Worm (Caenorhabditis elegans) whole organism, late embryonic: Measurements from ENCODE around the gene C06A8.8.
A peak's percentile ranks its signal among the peaks of the same experiment; 100 is the strongest.

Experiments
- C38D4.7 ChIP-seq: fragments of 200-800 bp; sonication (Bioruptor generic); optimal IDR thresholded peaks from 2 replicates; lab custom pipeline; 2018; ENCODE audit warnings: mild to moderate bottlenecking, missing genetic modification characterization, moderate library complexity, missing compliant biosample characterization
- F13H6.1 ChIP-seq: sonication (generic microtip); optimal IDR thresholded peaks from 2 replicates; lab custom pipeline; 2016; ENCODE audit warnings: missing genetic modification characterization, missing compliant biosample characterization
- ceh-18 ChIP-seq: sonication (generic microtip); optimal IDR thresholded peaks from 2 replicates; lab custom pipeline; 2016; ENCODE audit warnings: missing genetic modification characterization, missing compliant biosample characterization
- ceh-19 ChIP-seq: fragments of 200-800 bp; sonication (Bioruptor generic); optimal IDR thresholded peaks from 2 replicates; lab custom pipeline; 2018; ENCODE audit warnings: mild to moderate bottlenecking, missing genetic modification characterization, missing compliant biosample characterization
- ceh-31 ChIP-seq: sonication (generic microtip); optimal IDR thresholded peaks from 2 replicates; lab custom pipeline; 2016; ENCODE audit warnings: missing genetic modification characterization, missing compliant biosample characterization
- che-1 ChIP-seq: sonication (generic microtip); optimal IDR thresholded peaks from 2 replicates; lab custom pipeline; 2016; ENCODE audit warnings: mild to moderate bottlenecking, missing genetic modification characterization, missing compliant biosample characterization
- elt-2 ChIP-seq: sonication (generic microtip); optimal IDR thresholded peaks from 2 replicates; lab custom pipeline; 2016; ENCODE audit warnings: missing genetic modification reagents, missing genetic modification characterization, missing compliant biosample characterization
- elt-4 ChIP-seq: sonication (generic microtip); optimal IDR thresholded peaks from 2 replicates; lab custom pipeline; 2016; ENCODE audit warnings: missing genetic modification characterization, missing compliant biosample characterization
- ets-4 ChIP-seq: sonication (generic microtip); optimal IDR thresholded peaks from 2 replicates; lab custom pipeline; 2016; ENCODE audit warnings: missing genetic modification characterization, missing compliant biosample characterization
- fax-1 ChIP-seq: sonication (generic microtip); optimal IDR thresholded peaks from 2 replicates; lab custom pipeline; 2016; ENCODE audit warnings: missing genotype, missing genetic modification characterization, missing compliant biosample characterization
- gmeb-2 ChIP-seq: sonication (generic microtip); optimal IDR thresholded peaks from 2 replicates; lab custom pipeline; 2016; ENCODE audit warnings: missing genetic modification characterization, inconsistent platforms, missing compliant biosample characterization
- hlh-30 ChIP-seq: sonication (generic microtip); optimal IDR thresholded peaks from 2 replicates; lab custom pipeline; 2017; ENCODE audit warnings: antibody characterized with exemption, missing genetic modification characterization, missing compliant biosample characterization; ENCODE audit not compliant: insufficient read depth
- lim-6 ChIP-seq: sonication (generic microtip); optimal IDR thresholded peaks from 2 replicates; lab custom pipeline; 2016; ENCODE audit warnings: missing genetic modification characterization, missing compliant biosample characterization
- lin-11 ChIP-seq: fragments of 200-800 bp; sonication (Bioruptor generic); optimal IDR thresholded peaks from 2 replicates; lab custom pipeline; 2018; ENCODE audit warnings: mild to moderate bottlenecking, missing genetic modification characterization, missing compliant biosample characterization
- mec-3 ChIP-seq: sonication (generic microtip); optimal IDR thresholded peaks from 2 replicates; lab custom pipeline; 2016; ENCODE audit warnings: borderline replicate concordance, missing genetic modification characterization, missing compliant biosample characterization
- nfya-1 ChIP-seq: sonication (generic microtip); optimal IDR thresholded peaks from 2 replicates; lab custom pipeline; 2017; ENCODE audit warnings: missing genetic modification characterization, mild to moderate bottlenecking, missing compliant biosample characterization, antibody characterized with exemption, moderate library complexity
- npax-4 ChIP-seq: sonication (generic microtip); optimal IDR thresholded peaks from 2 replicates; lab custom pipeline; 2016; ENCODE audit warnings: missing genetic modification characterization, missing compliant biosample characterization
- pag-3 ChIP-seq: sonication (generic microtip); optimal IDR thresholded peaks from 2 replicates; lab custom pipeline; 2016; ENCODE audit warnings: missing compliant biosample characterization, missing genetic modification characterization, borderline replicate concordance
- pat-9 ChIP-seq: fragments of 200-800 bp; sonication (Bioruptor generic); optimal IDR thresholded peaks from 2 replicates; lab custom pipeline; 2018; ENCODE audit warnings: mild to moderate bottlenecking, missing genetic modification characterization, moderate library complexity, missing compliant biosample characterization
- pqm-1 ChIP-seq: sonication (generic microtip); optimal IDR thresholded peaks from 2 replicates; lab custom pipeline; 2016; ENCODE audit warnings: missing genetic modification characterization, missing compliant biosample characterization
- pros-1 ChIP-seq: fragments of 150-350 bp; optimal IDR thresholded peaks from 2 replicates; lab custom pipeline; 2014; ENCODE audit warnings: missing biosample characterization, missing genetic modification reagents, missing genetic modification characterization
- ref-2 ChIP-seq: sonication (generic microtip); optimal IDR thresholded peaks from 2 replicates; lab custom pipeline; 2016; ENCODE audit warnings: missing genetic modification characterization, missing compliant biosample characterization
- sdc-2 ChIP-seq: sonication (generic microtip); optimal IDR thresholded peaks from 2 replicates; lab custom pipeline; 2016; ENCODE audit warnings: missing genotype, missing genetic modification characterization, missing compliant biosample characterization
- sox-2 ChIP-seq: fragments of 200-800 bp; sonication (Bioruptor generic); IDR thresholded peaks from 2 replicates; pipeline ENCODE4 v1.3.6; 2022; ENCODE audit warnings: missing genetic modification reagents, missing genetic modification characterization, missing compliant biosample characterization
- tbx-2 ChIP-seq: sonication (generic microtip); optimal IDR thresholded peaks from 2 replicates; lab custom pipeline; 2016; ENCODE audit warnings: missing genetic modification characterization, missing compliant biosample characterization
- tbx-7 ChIP-seq: sonication (generic microtip); optimal IDR thresholded peaks from 2 replicates; lab custom pipeline; 2016; ENCODE audit warnings: missing genotype, missing genetic modification characterization, missing compliant biosample characterization
- ttx-3 ChIP-seq: sonication (generic microtip); optimal IDR thresholded peaks from 2 replicates; lab custom pipeline; 2016; ENCODE audit warnings: missing genetic modification reagents, missing genetic modification characterization, missing compliant biosample characterization
- unc-3 ChIP-seq, 2 experiments: fragments of 200-800 bp in 1 of 2; sonication (Bioruptor generic) in 1 of 2; sonication (generic microtip) in 1 of 2; conservative IDR thresholded peaks in 1 of 2; optimal IDR thresholded peaks in 1 of 2; 2 replicates each; pipeline versions ENCODE4 v1.3.6 to Lab custom; 2016 to 2022; ENCODE audit warnings: missing compliant biosample characterization in 2 of 2, missing genetic modification characterization in 2 of 2, missing genetic modification reagents in 1 of 2
- unc-55 ChIP-seq: sonication (generic microtip); optimal IDR thresholded peaks from 2 replicates; lab custom pipeline; 2017; ENCODE audit warnings: missing biosample characterization, missing genetic modification reagents, missing genetic modification characterization
- unc-86 ChIP-seq: sonication (generic microtip); optimal IDR thresholded peaks from 2 replicates; lab custom pipeline; 2016; ENCODE audit warnings: missing genetic modification characterization, missing compliant biosample characterization
- zip-5 ChIP-seq: sonication (generic microtip); optimal IDR thresholded peaks from 2 replicates; lab custom pipeline; 2016; ENCODE audit warnings: missing genetic modification characterization, missing compliant biosample characterization
- ztf-16 ChIP-seq: sonication (generic microtip); optimal IDR thresholded peaks from 2 replicates; lab custom pipeline; 2017; ENCODE audit warnings: missing genetic modification characterization, missing compliant biosample characterization

Gene C06A8.8

DNA sequence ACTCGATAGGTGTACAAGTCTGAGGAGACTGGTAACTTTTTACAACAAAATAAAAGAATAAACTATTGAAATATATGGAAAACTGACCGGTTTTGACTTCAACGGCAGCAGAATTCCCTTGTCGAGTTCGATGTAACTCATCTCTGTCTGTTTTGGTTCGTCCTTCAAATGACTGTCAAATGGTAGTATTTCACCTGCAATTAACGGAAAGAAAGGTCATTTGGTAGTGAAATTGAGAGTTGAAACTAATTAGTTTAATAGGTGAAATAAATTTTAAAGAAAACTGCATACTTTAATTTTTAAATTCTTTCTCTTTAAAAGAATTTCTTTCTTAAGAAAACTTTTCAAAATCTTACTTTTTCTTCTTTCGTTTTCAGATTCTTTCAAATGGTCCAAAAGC, 2.6 kb downstream of the C06A8.8 start:
- TF ChIP-seq pros-1 (tag; lab: Kevin White, UChicago) (no peak), mec-3 (tag; lab: Kevin White, UChicago) (no peak), unc-55 (GFP tag; lab: Kevin White, UChicago) (no peak), C38D4.7 (GFP tag; lab: Kevin White, UChicago) (no peak), tbx-2 (tag; lab: Kevin White, UChicago) (no peak), pat-9 (no peak), zip-5 (tag; lab: Kevin White, UChicago) (no peak), nfya-1 (tag; lab: Kevin White, UChicago) (no peak), ref-2 (no peak), lin-11 (tag; lab: Kevin White, UChicago) (no peak), F13H6.1 (tag; lab: Kevin White, UChicago) (no peak), npax-4 (tag; lab: Kevin White, UChicago) (no peak), tbx-7 (no peak)

DNA sequence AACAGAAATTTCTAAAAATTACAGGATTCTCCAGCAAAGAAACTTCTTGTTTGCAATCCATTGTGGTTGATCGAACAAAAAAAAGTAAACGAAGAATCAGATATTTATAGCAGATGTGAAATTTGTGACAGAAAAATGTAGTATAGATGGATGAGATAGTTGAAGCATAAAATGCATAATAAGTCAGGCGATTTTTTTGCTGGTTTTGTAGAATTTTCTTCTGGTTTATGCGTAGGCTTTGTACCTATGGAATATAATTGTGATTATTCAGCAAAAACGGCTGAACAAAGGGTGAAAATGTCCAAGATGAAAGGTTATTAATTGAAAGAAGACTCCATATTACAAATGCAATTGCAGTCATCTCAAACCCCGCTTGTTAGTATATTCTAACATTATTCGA, 6.4 kb downstream of the C06A8.8 start, which contains the start of gene srh-39:
TSS of gene srh-39 (minus strand) at position 101 of the 400 bp plus-strand sequence.
- TF ChIP-seq lim-6 (tag; lab: Kevin White, UChicago) (no peak), che-1 (no peak)

DNA sequence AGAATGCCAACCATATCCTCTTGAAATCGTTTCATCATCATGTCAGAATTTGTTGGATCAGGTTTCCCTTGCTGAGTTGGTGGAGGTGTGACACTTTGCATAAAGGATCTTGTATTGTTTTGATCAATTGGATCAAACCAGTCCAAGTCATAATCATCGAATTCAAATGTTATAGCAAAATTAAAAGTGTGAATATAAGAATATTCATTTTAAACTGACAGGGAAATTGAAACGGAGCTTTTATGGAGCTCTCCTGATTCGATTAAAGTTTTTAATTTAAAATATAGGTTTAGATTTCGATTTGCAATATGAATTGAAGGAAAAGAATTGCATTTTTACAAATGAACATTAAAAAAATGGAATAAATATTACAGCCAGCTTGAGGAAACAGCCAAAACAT, 8.2 kb downstream of the C06A8.8 start, which contains the start of gene B0228.9:
TSS of gene B0228.9 (minus strand) at position 101 of the 400 bp plus-strand sequence.
- TF ChIP-seq unc-3 (GFP tag; conservative IDR thresholded peaks at IDR 0.05; lab: Robert Waterston, UW) (no peak), unc-3 (tag; optimal IDR thresholded peaks at IDR 0.05; lab: Kevin White, UChicago) (no peak), ttx-3 (tag; lab: Kevin White, UChicago) (no peak), ceh-18 (tag; lab: Kevin White, UChicago) (no peak), unc-86 (tag; lab: Kevin White, UChicago) (no peak), C38D4.7 (GFP tag; lab: Kevin White, UChicago) (no peak), ceh-31 (tag; lab: Kevin White, UChicago) (no peak), sdc-2 (tag; lab: Kevin White, UChicago) (no peak), pqm-1 (no peak), gmeb-2 (tag; lab: Kevin White, UChicago) (no peak), ets-4 (tag; lab: Kevin White, UChicago) (no peak), ceh-19 (no peak), elt-4 (tag; lab: Kevin White, UChicago) (no peak), fax-1 (tag; lab: Kevin White, UChicago) (no peak)
- TF ChIP-seq, all 69 proteins: peak for 0

DNA sequence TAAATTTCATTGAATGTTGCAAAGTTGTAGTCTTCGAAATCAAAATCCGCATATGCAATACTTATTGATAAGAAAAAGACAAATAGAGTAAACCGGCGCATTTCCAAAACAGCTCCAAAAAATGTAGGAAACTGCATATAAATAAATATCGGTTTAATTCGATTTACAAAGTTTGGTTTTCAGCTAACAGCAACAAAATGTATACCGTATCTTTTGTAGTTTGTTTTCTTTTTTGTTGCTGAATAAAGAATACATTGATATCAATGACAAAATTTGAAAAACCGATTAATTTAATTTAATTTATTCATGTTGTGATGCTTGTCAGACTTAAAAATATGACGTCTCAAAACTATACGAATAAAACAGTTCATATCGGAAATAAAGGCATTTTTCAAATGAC, 10.4 kb downstream of the C06A8.8 start, which contains the start of gene B0228.8:
TSS of gene B0228.8 (minus strand) at position 101 of the 400 bp plus-strand sequence.
- TF ChIP-seq sox-2: no peak
- no peak for TF ChIP-seq ceh-19
- TF ChIP-seq pag-3 (tag; lab: Kevin White, UChicago): no peak
- TF ChIP-seq zip-5 (tag; lab: Kevin White, UChicago): no peak
- no peak for TF ChIP-seq lim-6 (tag; lab: Kevin White, UChicago)
- TF ChIP-seq hlh-30: no peak
- no peak for TF ChIP-seq unc-55 (GFP tag; lab: Kevin White, UChicago)
- no peak for TF ChIP-seq tbx-2 (tag; lab: Kevin White, UChicago)
- no peak for TF ChIP-seq F13H6.1 (tag; lab: Kevin White, UChicago)
- TF ChIP-seq ztf-16: no peak

DNA sequence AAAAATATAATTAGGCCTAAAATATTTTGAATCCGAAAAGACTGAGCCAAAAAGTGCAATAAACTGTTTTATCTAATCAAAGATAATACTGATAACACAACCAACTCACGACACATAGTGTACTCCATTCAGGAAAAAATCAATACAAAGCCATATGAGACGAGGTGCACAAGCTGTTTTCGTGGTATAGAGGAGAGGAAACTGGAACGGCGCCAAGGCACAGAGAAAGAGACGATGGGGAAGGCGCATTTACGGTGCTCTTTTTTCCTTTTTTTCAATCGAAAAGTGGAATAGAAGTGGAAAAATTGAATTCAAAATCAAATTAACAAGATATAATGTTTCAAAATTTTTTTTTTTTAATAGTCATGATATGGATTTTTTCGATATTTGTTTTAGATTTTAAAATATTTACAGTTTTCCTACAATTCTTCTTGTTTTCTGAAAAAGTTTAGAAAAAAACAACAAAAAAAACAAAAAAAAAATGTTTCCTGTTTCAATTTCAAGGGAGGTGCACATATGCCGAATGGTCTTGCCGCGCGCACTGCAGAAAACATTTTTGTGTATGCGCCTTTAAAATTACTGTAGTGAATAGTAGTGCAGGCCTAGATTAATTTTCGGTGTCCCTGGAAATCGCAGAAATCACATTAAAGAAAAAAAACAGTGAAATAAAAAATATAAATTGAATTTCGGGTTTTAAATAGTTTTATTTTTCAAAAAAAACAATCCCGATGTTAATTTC, 13.3 kb downstream of the C06A8.8 start, which contains the start of gene B0228.7:
TSS of gene B0228.7 (minus strand) at position 627 of the 739 bp plus-strand sequence.
- TF ChIP-seq elt-2 (tag; lab: Kevin White, UChicago) (peak; percentile 48), ref-2 (no peak)
